Fruit fly (Drosophila melanogaster) whole organism, pupa: ENCODE measurements around the gene Unc-76.

Experiments
- CG10348 ChIP-seq: fragments of 200-800 bp; sonication (Bioruptor generic); IDR thresholded peaks from 2 replicates; pipeline ENCODE4 v1.3.6; 2022; ENCODE audit warnings: missing biosample characterization, missing genetic modification characterization
- CG12605 ChIP-seq: fragments of 200-800 bp; sonication (Bioruptor generic); IDR thresholded peaks from 2 replicates; pipeline ENCODE4 v1.3.6; 2022; ENCODE audit warnings: missing biosample characterization, missing genetic modification characterization
- CG13204 ChIP-seq: fragments of 200-800 bp; sonication (Bioruptor generic); optimal IDR thresholded peaks from 2 replicates; lab custom pipeline; 2018; ENCODE audit warnings: missing biosample characterization, mild to moderate bottlenecking, missing genetic modification characterization, moderate library complexity
- CG14655 ChIP-seq: fragments of 200-800 bp; sonication (Bioruptor generic); optimal IDR thresholded peaks from 3 replicates; lab custom pipeline; 2017; ENCODE audit warnings: mild to moderate bottlenecking, missing biosample characterization, missing genetic modification reagents, missing genetic modification characterization
- CG15710 ChIP-seq: fragments of 200-800 bp; sonication (Bioruptor generic); optimal IDR thresholded peaks from 2 replicates; lab custom pipeline; 2018; ENCODE audit warnings: missing biosample characterization, mild to moderate bottlenecking, missing genetic modification characterization, moderate library complexity
- CG17806 ChIP-seq: fragments of 200-800 bp; sonication (Bioruptor generic); optimal IDR thresholded peaks from 2 replicates; lab custom pipeline; 2018; ENCODE audit warnings: missing biosample characterization, mild to moderate bottlenecking, missing genetic modification characterization, moderate library complexity
- CG32121 ChIP-seq: fragments of 200-800 bp; sonication (Bioruptor generic); IDR thresholded peaks from 2 replicates; pipeline ENCODE4 v1.3.6; 2022; ENCODE audit warnings: missing biosample characterization, missing genetic modification characterization
- CG34367 ChIP-seq: fragments of 200-800 bp; sonication (Bioruptor generic); optimal IDR thresholded peaks from 2 replicates; lab custom pipeline; 2018; ENCODE audit warnings: missing biosample characterization, mild to moderate bottlenecking, missing genetic modification characterization
- CG4496 ChIP-seq: fragments of 200-800 bp; sonication (Bioruptor generic); IDR thresholded peaks from 3 replicates; pipeline ENCODE4 v1.3.6; 2022; ENCODE audit warnings: missing biosample characterization, missing genetic modification characterization
- CG8159 ChIP-seq: fragments of 200-800 bp; sonication (Bioruptor generic); optimal IDR thresholded peaks from 3 replicates; lab custom pipeline; 2018; ENCODE audit warnings: missing biosample characterization, mild to moderate bottlenecking, missing genetic modification characterization, moderate library complexity
- CG8301 ChIP-seq: fragments of 200-800 bp; sonication (Bioruptor generic); optimal IDR thresholded peaks from 2 replicates; lab custom pipeline; 2018; ENCODE audit warnings: missing biosample characterization, mild to moderate bottlenecking, missing genetic modification characterization
- CG9948 ChIP-seq: fragments of 200-800 bp; sonication (Bioruptor generic); optimal IDR thresholded peaks from 2 replicates; lab custom pipeline; 2018; ENCODE audit warnings: missing biosample characterization, mild to moderate bottlenecking, missing genetic modification characterization, moderate library complexity
- D1 ChIP-seq: fragments of 200-800 bp; sonication (Bioruptor generic); optimal IDR thresholded peaks from 2 replicates; lab custom pipeline; 2018; ENCODE audit warnings: missing biosample characterization, mild to moderate bottlenecking, missing genetic modification characterization, moderate library complexity
- EcR ChIP-seq: fragments of 200-800 bp; sonication (Bioruptor generic); optimal IDR thresholded peaks from 3 replicates; lab custom pipeline; 2019; ENCODE audit warnings: missing biosample characterization, missing genetic modification characterization, mild to moderate bottlenecking, moderate library complexity, missing genetic modification reagents
- Ets98B ChIP-seq: fragments of 200-800 bp; sonication (Bioruptor generic); IDR thresholded peaks from 2 replicates; pipeline ENCODE4 v1.3.6; 2022; ENCODE audit warnings: missing biosample characterization, missing genetic modification characterization
- Pif1A ChIP-seq: fragments of 200-800 bp; sonication (Bioruptor generic); optimal IDR thresholded peaks from 3 replicates; lab custom pipeline; 2016; ENCODE audit warnings: missing biosample characterization, missing genetic modification characterization
- Pif1B ChIP-seq: fragments of 200-800 bp; sonication (Bioruptor generic); optimal IDR thresholded peaks from 3 replicates; lab custom pipeline; 2016; ENCODE audit warnings: missing biosample characterization, missing genetic modification characterization
- Snoo ChIP-seq: fragments of 200-800 bp; sonication (Bioruptor generic); optimal IDR thresholded peaks from 3 replicates; lab custom pipeline; 2017; ENCODE audit warnings: missing biosample characterization, mild to moderate bottlenecking, missing genetic modification characterization, inconsistent platforms
- fd96Ca ChIP-seq: fragments of 200-800 bp; sonication (Bioruptor generic); IDR thresholded peaks from 3 replicates; pipeline ENCODE4 v1.3.6; 2022; ENCODE audit warnings: missing biosample characterization, missing genetic modification characterization
- gl ChIP-seq: fragments of 200-800 bp; sonication (Bioruptor generic); optimal IDR thresholded peaks from 2 replicates; lab custom pipeline; 2018; ENCODE audit warnings: missing biosample characterization, mild to moderate bottlenecking, missing genetic modification characterization
- rn ChIP-seq: fragments of 200-800 bp; sonication (Bioruptor generic); IDR thresholded peaks from 2 replicates; pipeline ENCODE4 v1.3.6; 2022; ENCODE audit warnings: missing biosample characterization, missing genetic modification characterization

Gene Unc-76

DNA sequence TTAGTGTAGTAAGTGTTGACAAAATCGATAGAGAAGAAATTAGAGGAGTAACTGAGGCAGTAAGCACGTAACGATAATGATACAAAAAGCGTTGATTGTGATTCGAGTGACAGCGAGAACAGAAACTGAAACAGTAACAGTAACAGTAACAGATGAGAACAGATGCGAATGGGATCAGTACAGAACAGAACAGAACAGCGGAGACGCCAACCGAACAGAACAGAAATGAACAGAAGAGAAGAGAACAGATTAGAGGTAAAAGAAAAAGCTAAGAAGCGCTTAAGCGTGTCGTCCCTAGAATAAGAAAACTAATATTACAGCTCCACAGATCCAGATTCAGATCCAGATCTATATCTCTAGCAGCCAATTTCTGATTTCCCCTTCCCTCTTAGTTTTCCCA lies 32.2 kb downstream of the Unc-76 start:
- no peak for TF ChIP-seq CG17806 (tag; lab: Kevin White, UChicago)
- TF ChIP-seq Ets98B (GFP tag; lab: Robert Waterston, UW) = no peak
- no peak for TF ChIP-seq CG10348 (GFP tag; lab: Robert Waterston, UW)
- no peak for TF ChIP-seq CG14655 (GFP tag; lab: Kevin White, UChicago)
- no peak for TF ChIP-seq D1 (tag; lab: Kevin White, UChicago)
- no peak for TF ChIP-seq fd96Ca
- TF ChIP-seq Pif1B (GFP tag; lab: Kevin White, UChicago) = no peak
- no peak for TF ChIP-seq CG8159 (tag; lab: Kevin White, UChicago)
- no peak for TF ChIP-seq CG8301
- TF ChIP-seq CG12605 (GFP tag; lab: Robert Waterston, UW) = no peak
- TF ChIP-seq Pif1A (GFP tag; lab: Kevin White, UChicago) = no peak
- no peak for TF ChIP-seq CG4496
- TF ChIP-seq EcR (GFP tag; lab: Kevin White, UChicago) = no peak
- no peak for TF ChIP-seq CG32121 (GFP tag; lab: Robert Waterston, UW)

DNA sequence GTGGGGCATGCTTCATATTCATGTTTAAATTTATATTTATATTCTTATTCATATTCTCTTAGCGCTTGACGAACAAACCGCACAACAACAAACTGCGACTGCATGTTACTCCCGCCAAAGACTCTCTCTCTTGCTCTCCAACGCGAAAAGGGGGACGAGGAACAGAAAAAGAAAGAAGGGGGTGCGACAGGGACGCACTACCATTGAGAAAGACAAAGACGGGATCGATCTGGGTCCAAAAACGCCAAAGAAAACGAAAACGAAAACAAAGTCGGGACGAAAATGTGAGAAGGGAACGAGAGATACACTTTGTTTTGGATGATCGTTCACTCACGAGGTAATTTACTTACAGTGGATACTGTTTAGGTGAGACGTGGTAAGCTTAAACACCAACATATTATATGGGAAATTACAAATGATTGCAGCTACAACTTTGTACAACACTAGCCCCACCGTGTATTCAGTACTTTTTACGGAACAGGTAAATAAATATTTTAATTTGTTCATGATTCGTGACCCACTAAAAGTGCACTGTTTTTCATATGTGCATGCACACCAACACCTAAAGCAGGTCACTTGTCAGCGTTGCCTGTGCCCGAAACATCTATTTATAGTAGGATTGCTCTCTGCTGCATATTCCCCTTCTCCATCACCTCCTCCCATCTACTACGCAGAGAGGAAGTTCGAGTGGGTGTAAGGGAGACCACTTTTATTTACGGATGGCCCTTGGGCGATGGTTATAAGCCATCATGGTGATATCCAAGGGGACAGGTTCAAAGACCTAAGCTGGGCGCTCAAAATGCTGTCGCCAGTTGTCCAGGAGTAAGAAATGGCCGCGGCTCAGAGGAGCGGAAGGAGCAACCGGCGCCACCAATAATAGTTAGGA lies 41.5 kb downstream of the Unc-76 start:
- TF ChIP-seq rn (GFP tag; lab: Robert Waterston, UW) = 0 out of 2 replicates have a peak, but pooled peaks have one; percentile 35
- peak; percentile 80 for TF ChIP-seq CG32121 (GFP tag; lab: Robert Waterston, UW)
- peak; percentile 72 for TF ChIP-seq Pif1A (GFP tag; lab: Kevin White, UChicago)
- peak; percentile 51; the same call in 1 of the 3 replicates for TF ChIP-seq fd96Ca
- TF ChIP-seq gl = peak; percentile 55
- peak; percentile 2 for TF ChIP-seq Snoo (tag; lab: Kevin White, UChicago)
- TF ChIP-seq CG8301 = no peak
- peak; percentile 57 for TF ChIP-seq Pif1B (GFP tag; lab: Kevin White, UChicago)
- peak; percentile 68 for TF ChIP-seq CG15710 (tag; lab: Kevin White, UChicago)
- peak; percentile 58 for TF ChIP-seq CG17806 (tag; lab: Kevin White, UChicago)
- peak; percentile 75 for TF ChIP-seq CG4496
- peak; percentile 40 for TF ChIP-seq EcR (GFP tag; lab: Kevin White, UChicago)
- no peak for TF ChIP-seq CG14655 (GFP tag; lab: Kevin White, UChicago)
- no peak for TF ChIP-seq D1 (tag; lab: Kevin White, UChicago)
- peak; percentile 71 for TF ChIP-seq CG8159 (tag; lab: Kevin White, UChicago)
- TF ChIP-seq Ets98B (GFP tag; lab: Robert Waterston, UW) = peak; percentile 67
- peak; percentile 34 for TF ChIP-seq CG13204 (GFP tag; lab: Kevin White, UChicago)
- peak; percentile 53 for TF ChIP-seq CG34367 (tag; lab: Kevin White, UChicago)
- TF ChIP-seq CG12605 (GFP tag; lab: Robert Waterston, UW) = no peak
- peak; percentile 63 for TF ChIP-seq CG9948 (tag; lab: Kevin White, UChicago)
- TF ChIP-seq CG10348 (GFP tag; lab: Robert Waterston, UW) = no peak

DNA sequence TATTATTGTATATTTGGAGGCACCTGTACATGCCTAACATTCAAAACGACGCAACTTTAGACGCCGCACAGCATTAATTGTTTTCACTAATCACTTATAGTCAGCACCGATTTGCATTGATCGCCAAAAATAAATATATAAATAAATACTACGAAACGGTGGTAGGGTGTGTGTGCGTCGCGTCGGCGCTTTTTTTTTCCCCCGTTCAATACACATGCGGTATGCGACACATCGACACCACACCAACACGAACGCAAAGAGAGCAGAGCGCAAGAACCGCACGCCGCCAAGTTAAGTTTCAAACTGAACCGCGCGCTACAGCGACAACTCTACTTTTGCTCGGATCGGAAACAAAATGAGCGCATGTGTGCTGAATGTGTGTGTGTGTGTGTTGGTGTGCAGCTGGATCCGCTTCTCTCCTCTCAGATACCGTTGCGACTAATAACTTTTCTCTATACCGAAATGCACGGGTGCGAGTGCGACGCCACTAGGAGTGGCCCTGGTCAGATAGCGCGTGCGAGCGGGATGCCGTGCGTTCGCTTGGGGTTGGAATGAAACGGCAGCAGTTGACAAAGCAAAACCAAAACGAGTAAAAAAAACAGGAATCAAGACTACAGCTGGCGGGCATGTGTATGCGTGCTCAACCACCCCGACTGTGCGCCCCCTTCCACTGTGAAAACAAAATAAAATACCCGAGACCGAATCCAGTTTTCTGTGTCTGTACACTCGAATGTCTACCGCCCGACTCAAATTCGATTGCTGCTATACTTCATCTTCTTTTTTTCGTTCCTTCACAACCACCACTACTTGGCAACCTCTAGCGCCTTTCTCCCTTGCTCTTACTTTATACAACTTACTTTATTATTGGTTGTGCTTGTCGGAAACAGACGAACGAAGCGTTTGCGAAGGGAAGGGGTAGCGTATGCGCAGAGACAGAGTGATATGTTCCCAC lies 42.9 kb downstream of the Unc-76 start, which contains the start of gene ph-d:
Gene ph-d (minus strand): TSS at position 274 of the 952 bp plus-strand sequence.
- TF ChIP-seq CG15710 (tag; lab: Kevin White, UChicago) = peak; percentile 69
- peak; percentile 78 for TF ChIP-seq CG13204 (GFP tag; lab: Kevin White, UChicago)
- TF ChIP-seq D1 (tag; lab: Kevin White, UChicago) = no peak
- peak; percentile 29 for TF ChIP-seq Pif1A (GFP tag; lab: Kevin White, UChicago)
- peak; percentile 88 for TF ChIP-seq CG32121 (GFP tag; lab: Robert Waterston, UW)
- peak; percentile 82 for TF ChIP-seq CG14655 (GFP tag; lab: Kevin White, UChicago)
- TF ChIP-seq CG34367 (tag; lab: Kevin White, UChicago) = peak; percentile 88
- TF ChIP-seq Snoo (tag; lab: Kevin White, UChicago) = peak; percentile 61
- TF ChIP-seq CG8159 (tag; lab: Kevin White, UChicago) = peak; percentile 60
- TF ChIP-seq CG4496 = peak; percentile 93
- TF ChIP-seq EcR (GFP tag; lab: Kevin White, UChicago) = peak; percentile 10
- TF ChIP-seq CG9948 (tag; lab: Kevin White, UChicago) = peak; percentile 24
- peak; percentile 76 for TF ChIP-seq CG8301
- TF ChIP-seq rn (GFP tag; lab: Robert Waterston, UW) = peak; percentile 90
- peak; percentile 89 for TF ChIP-seq fd96Ca
- peak; percentile 88 for TF ChIP-seq CG12605 (GFP tag; lab: Robert Waterston, UW)
- no peak for TF ChIP-seq CG10348 (GFP tag; lab: Robert Waterston, UW)
- peak; percentile 97 for TF ChIP-seq gl
- no peak for TF ChIP-seq Pif1B (GFP tag; lab: Kevin White, UChicago)
- TF ChIP-seq CG17806 (tag; lab: Kevin White, UChicago) = peak; percentile 60
- TF ChIP-seq Ets98B (GFP tag; lab: Robert Waterston, UW) = peak; percentile 84

DNA sequence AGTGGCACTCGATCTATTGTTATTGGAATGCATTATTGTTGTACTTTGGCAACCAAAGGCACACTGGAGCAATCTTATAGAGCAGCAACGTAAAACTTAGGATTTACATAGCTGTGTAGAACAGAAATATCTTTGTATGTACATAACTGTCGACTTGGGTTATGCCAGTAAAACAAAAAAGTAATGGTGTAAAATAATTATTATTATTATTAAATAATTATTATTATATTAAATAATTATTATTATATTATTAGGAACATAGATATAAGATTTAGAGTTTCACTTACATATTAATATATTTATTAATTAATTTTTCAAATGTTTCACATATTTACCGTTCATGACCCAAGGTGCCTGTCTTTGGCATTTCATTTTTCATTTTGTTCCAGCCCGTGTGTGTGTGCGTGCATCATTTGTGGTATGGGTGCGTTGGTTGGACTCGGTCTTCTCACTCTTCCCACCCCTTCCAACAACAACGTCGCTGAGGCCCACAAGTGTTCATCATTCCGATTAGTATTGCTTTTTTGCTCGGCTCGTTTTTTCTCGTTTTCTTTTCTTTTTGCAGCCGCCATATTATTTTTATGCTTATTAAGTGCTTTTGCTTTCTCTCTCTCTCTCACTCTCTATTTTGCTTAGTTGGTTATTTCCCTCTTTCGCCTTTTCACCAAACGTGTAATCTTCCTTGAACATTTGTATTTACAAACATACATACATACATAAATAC lies 43.7 kb downstream of the Unc-76 start:
- TF ChIP-seq Ets98B (GFP tag; lab: Robert Waterston, UW) (peak; percentile 84), CG9948 (tag; lab: Kevin White, UChicago) (peak; percentile 96), CG8301 (peak; percentile 53), fd96Ca (peak; percentile 82), CG8159 (tag; lab: Kevin White, UChicago) (peak; percentile 97), Pif1A (GFP tag; lab: Kevin White, UChicago) (peak; percentile 82), rn (GFP tag; lab: Robert Waterston, UW) (peak; percentile 90), CG32121 (GFP tag; lab: Robert Waterston, UW) (peak; percentile 58; the same call in 1 of the 2 replicates), Snoo (tag; lab: Kevin White, UChicago) (peak; percentile 89), D1 (tag; lab: Kevin White, UChicago) (peak; percentile 90), CG12605 (GFP tag; lab: Robert Waterston, UW) (peak; percentile 95), CG14655 (GFP tag; lab: Kevin White, UChicago) (peak; percentile 93), CG10348 (GFP tag; lab: Robert Waterston, UW) (peak; percentile 75), CG15710 (tag; lab: Kevin White, UChicago) (peak; percentile 94), EcR (GFP tag; lab: Kevin White, UChicago) (peak; percentile 12), CG4496 (peak; percentile 94), CG34367 (tag; lab: Kevin White, UChicago) (peak; percentile 82), CG13204 (GFP tag; lab: Kevin White, UChicago) (peak; percentile 69), CG17806 (tag; lab: Kevin White, UChicago) (peak; percentile 86), Pif1B (GFP tag; lab: Kevin White, UChicago) (peak; percentile 67), gl (peak; percentile 95)
